Worm (Caenorhabditis elegans) whole organism, L2 larva: ENCODE data around the gene C18A3.11.

Source experiments
- C34F6.9 ChIP-seq: fragments of 150-350 bp; optimal IDR thresholded peaks from 2 replicates; lab custom pipeline; 2014; ENCODE audit warnings: missing biosample characterization, missing genetic modification characterization
- F13H6.1 ChIP-seq: sonication (generic microtip); optimal IDR thresholded peaks from 2 replicates; lab custom pipeline; 2016; ENCODE audit warnings: missing genetic modification characterization, missing compliant biosample characterization
- Y55F3AM.14 ChIP-seq: fragments of 200-800 bp; sonication (Bioruptor generic); optimal IDR thresholded peaks from 2 replicates; lab custom pipeline; 2018; ENCODE audit warnings: mild to moderate bottlenecking, missing genetic modification characterization, missing compliant biosample characterization
- alr-1 ChIP-seq: fragments of 150-350 bp; optimal IDR thresholded peaks from 2 replicates; lab custom pipeline; 2014; ENCODE audit warnings: missing biosample characterization, missing genetic modification characterization
- blmp-1 ChIP-seq: sonication (generic microtip); optimal IDR thresholded peaks from 2 replicates; lab custom pipeline; 2017; ENCODE audit warnings: missing genetic modification characterization, mild to moderate bottlenecking, missing compliant biosample characterization, antibody characterized with exemption, moderate library complexity; ENCODE audit not compliant: insufficient read depth
- ceh-16 ChIP-seq: fragments of 150-350 bp; optimal IDR thresholded peaks from 2 replicates; lab custom pipeline; 2014; ENCODE audit warnings: missing biosample characterization, missing genetic modification characterization
- ceh-82 ChIP-seq: fragments of 150-350 bp; optimal IDR thresholded peaks from 2 replicates; lab custom pipeline; 2014; ENCODE audit warnings: missing biosample characterization, missing genetic modification characterization
- crh-2 ChIP-seq: sonication (generic microtip); optimal IDR thresholded peaks from 2 replicates; lab custom pipeline; 2017; ENCODE audit warnings: missing biosample characterization, missing genetic modification characterization
- dmd-4 ChIP-seq: sonication (generic microtip); optimal IDR thresholded peaks from 2 replicates; lab custom pipeline; 2017; ENCODE audit warnings: missing biosample characterization, missing genetic modification characterization
- elt-1 ChIP-seq: fragments of 150-350 bp; optimal IDR thresholded peaks from 2 replicates; lab custom pipeline; 2014; ENCODE audit warnings: missing biosample characterization, missing genetic modification characterization
- elt-3 ChIP-seq: sonication (generic microtip); optimal IDR thresholded peaks from 2 replicates; lab custom pipeline; 2017; ENCODE audit warnings: missing biosample characterization, missing genetic modification characterization
- fos-1 ChIP-seq: fragments of 150-350 bp; optimal IDR thresholded peaks from 2 replicates; lab custom pipeline; 2014; ENCODE audit warnings: missing biosample characterization, missing genetic modification characterization
- gmeb-1 ChIP-seq: fragments of 150-350 bp; optimal IDR thresholded peaks from 2 replicates; lab custom pipeline; 2014; ENCODE audit warnings: missing biosample characterization, missing genetic modification characterization
- lin-11 ChIP-seq: fragments of 150-350 bp; sonication (generic microtip); optimal IDR thresholded peaks from 2 replicates; lab custom pipeline; 2014; ENCODE audit warnings: missing biosample characterization, missing genetic modification characterization, inconsistent platforms, mixed read lengths
- lin-13 ChIP-seq: fragments of 150-350 bp; optimal IDR thresholded peaks from 2 replicates; lab custom pipeline; 2014; ENCODE audit warnings: missing biosample characterization, missing genetic modification reagents, missing genetic modification characterization
- lin-39 ChIP-seq: fragments of 150-350 bp; optimal IDR thresholded peaks from 2 replicates; lab custom pipeline; 2014; ENCODE audit warnings: missing biosample characterization, missing genetic modification reagents, missing genetic modification characterization
- lsy-2 ChIP-seq, 2 experiments: fragments of 150-350 bp in 1 of 2; sonication (generic microtip) in 1 of 2; optimal IDR thresholded peaks; 2 replicates each; lab custom pipeline; 2014 to 2017; ENCODE audit warnings: missing biosample characterization in 2 of 2, missing genetic modification characterization in 2 of 2
- mab-5 ChIP-seq: fragments of 150-350 bp; optimal IDR thresholded peaks from 2 replicates; lab custom pipeline; 2014; ENCODE audit warnings: missing biosample characterization, missing genetic modification characterization
- mdl-1 ChIP-seq, 2 experiments: fragments of 150-350 bp in 1 of 2; sonication (generic microtip) in 1 of 2; optimal IDR thresholded peaks; 2 replicates each; lab custom pipeline; 2017; ENCODE audit warnings: missing biosample characterization in 2 of 2, missing genetic modification characterization in 2 of 2
- nhr-10 ChIP-seq: sonication (generic microtip); optimal IDR thresholded peaks from 2 replicates; lab custom pipeline; 2017; ENCODE audit warnings: missing biosample characterization, missing genetic modification characterization
- nhr-11 ChIP-seq: fragments of 150-350 bp; optimal IDR thresholded peaks from 2 replicates; lab custom pipeline; 2014; ENCODE audit warnings: missing biosample characterization, missing genetic modification characterization
- nhr-12 ChIP-seq: fragments of 150-350 bp; optimal IDR thresholded peaks from 2 replicates; lab custom pipeline; 2014; ENCODE audit warnings: missing biosample characterization, missing genetic modification characterization
- nhr-21 ChIP-seq: fragments of 150-350 bp; optimal IDR thresholded peaks from 2 replicates; lab custom pipeline; 2014; ENCODE audit warnings: missing biosample characterization, missing genetic modification characterization
- nhr-237 ChIP-seq: fragments of 150-350 bp; optimal IDR thresholded peaks from 2 replicates; lab custom pipeline; 2014; ENCODE audit warnings: missing biosample characterization, missing genetic modification characterization
- nhr-25 ChIP-seq: fragments of 150-350 bp; sonication (generic microtip); optimal IDR thresholded peaks from 3 replicates; lab custom pipeline; 2014; ENCODE audit warnings: missing biosample characterization, missing genetic modification characterization
- nhr-77 ChIP-seq: fragments of 150-350 bp; optimal IDR thresholded peaks from 2 replicates; lab custom pipeline; 2014; ENCODE audit warnings: missing biosample characterization, missing genetic modification characterization
- peb-1 ChIP-seq: fragments of 150-350 bp; optimal IDR thresholded peaks from 2 replicates; lab custom pipeline; 2014; ENCODE audit warnings: missing biosample characterization, missing genetic modification characterization
- skn-1 ChIP-seq: sonication (generic microtip); optimal IDR thresholded peaks from 2 replicates; lab custom pipeline; 2017; ENCODE audit warnings: missing biosample characterization, missing genetic modification characterization
- sma-3 ChIP-seq: sonication (generic microtip); optimal IDR thresholded peaks from 2 replicates; lab custom pipeline; 2016; ENCODE audit warnings: missing genetic modification reagents, missing genetic modification characterization, missing compliant biosample characterization
- sma-9 ChIP-seq, 2 experiments: fragments of 150-350 bp in 1 of 2; sonication (generic microtip) in 1 of 2; optimal IDR thresholded peaks; 2 replicates each; lab custom pipeline; 2014 to 2016; ENCODE audit warnings: missing genetic modification characterization in 2 of 2, mild to moderate bottlenecking in 1 of 2, missing biosample characterization in 1 of 2, missing compliant biosample characterization in 1 of 2, missing genetic modification reagents in 1 of 2, moderate library complexity in 1 of 2
- unc-39 ChIP-seq: fragments of 150-350 bp; optimal IDR thresholded peaks from 2 replicates; lab custom pipeline; 2014; ENCODE audit warnings: missing biosample characterization, missing genetic modification characterization
- unc-55 ChIP-seq: fragments of 150-350 bp; sonication (generic microtip); optimal IDR thresholded peaks from 3 replicates; lab custom pipeline; 2014; ENCODE audit warnings: missing biosample characterization, missing genetic modification reagents, missing genetic modification characterization
- unc-62 ChIP-seq: fragments of 150-350 bp; optimal IDR thresholded peaks from 2 replicates; lab custom pipeline; 2014; ENCODE audit warnings: missing biosample characterization, missing genetic modification reagents, missing genetic modification characterization
- zag-1 ChIP-seq: fragments of 150-350 bp; optimal IDR thresholded peaks from 2 replicates; lab custom pipeline; 2014; ENCODE audit warnings: missing biosample characterization, missing genetic modification characterization
- ztf-11 ChIP-seq: sonication (generic microtip); optimal IDR thresholded peaks from 2 replicates; lab custom pipeline; 2017; ENCODE audit warnings: missing biosample characterization, missing genetic modification characterization

Gene C18A3.11

ce11 chrII:5730343-5731083 lies at the start of gene C18A3.11, which contains the start of gene C18A3.7:
TSS of gene C18A3.11 (plus strand) at chrII:5731033.
TSS of gene C18A3.7 (minus strand) at chrII:5730443.
- no peak for TF ChIP-seq zag-1 (tag; lab: Kevin White, UChicago)
- TF ChIP-seq nhr-21 (tag; lab: Kevin White, UChicago) = no peak
- no peak for TF ChIP-seq mdl-1 (tag; optimal IDR thresholded peaks at IDR 0.05; lab: Kevin White, UChicago)
- TF ChIP-seq fos-1 (tag; lab: Kevin White, UChicago) = no peak
- TF ChIP-seq nhr-10 (tag; lab: Kevin White, UChicago) = no peak
- no peak for TF ChIP-seq dmd-4 (tag; lab: Kevin White, UChicago)
- TF ChIP-seq sma-9 (GFP tag; optimal IDR thresholded peaks at IDR 0.05; lab: Kevin White, UChicago) = no peak
- no peak for TF ChIP-seq sma-9 (tag; optimal IDR thresholded peaks at IDR 0.05; lab: Kevin White, UChicago)
- no peak for TF ChIP-seq ceh-82 (tag; lab: Kevin White, UChicago)
- no peak for TF ChIP-seq nhr-237 (tag; lab: Kevin White, UChicago)
- TF ChIP-seq nhr-11 (tag; lab: Kevin White, UChicago) = no peak
- no peak for TF ChIP-seq unc-62 (GFP tag; lab: Kevin White, UChicago)
- TF ChIP-seq ceh-16 (tag; lab: Kevin White, UChicago) = no peak
- TF ChIP-seq Y55F3AM.14 = no peak
- no peak for TF ChIP-seq unc-55 (GFP tag; lab: Kevin White, UChicago)
- no peak for TF ChIP-seq lin-13
- no peak for TF ChIP-seq alr-1 (tag; lab: Kevin White, UChicago)
- no peak for TF ChIP-seq lin-11 (tag; lab: Kevin White, UChicago)
- TF ChIP-seq nhr-12 (tag; lab: Kevin White, UChicago) = no peak
- TF ChIP-seq unc-39 = no peak
- no peak for TF ChIP-seq nhr-25 (tag; lab: Kevin White, UChicago)

- TF ChIP-seq peb-1 (tag; lab: Kevin White, UChicago) (no peak), unc-55 (GFP tag; lab: Kevin White, UChicago) (peak; percentile 16), nhr-10 (tag; lab: Kevin White, UChicago) (no peak), nhr-21 (tag; lab: Kevin White, UChicago) (peak; percentile 21), lsy-2 (tag; optimal IDR thresholded peaks at IDR 0.05; lab: Kevin White, UChicago) (peak in 1 of 2 experiments; percentile 43), blmp-1 (tag; lab: Kevin White, UChicago) (no peak), sma-3 (peak; percentile 10), fos-1 (tag; lab: Kevin White, UChicago) (peak; percentile 33), nhr-11 (tag; lab: Kevin White, UChicago) (no peak), C34F6.9 (peak; percentile 47), skn-1 (no peak), F13H6.1 (tag; lab: Kevin White, UChicago) (peak; percentile 13), ztf-11 (no peak), nhr-25 (tag; lab: Kevin White, UChicago) (peak; percentile 41), crh-2 (tag; lab: Kevin White, UChicago) (peak; percentile 59)
Measured at ce11 chrII:5688959-5689358, 41.9 kb upstream of the C18A3.11 start, which contains the start of gene C25H3.11. TSS of gene C25H3.11 (minus strand) at chrII:5689040.

- TF ChIP-seq lin-39 (tag; lab: Kevin White, UChicago) = no peak
- TF ChIP-seq lsy-2 (tag; optimal IDR thresholded peaks at IDR 0.05; lab: Kevin White, UChicago) = peak in 1 of 2 experiments; percentile 39
- TF ChIP-seq zag-1 (tag; lab: Kevin White, UChicago) = no peak
- TF ChIP-seq C34F6.9 = peak; percentile 11
- TF ChIP-seq elt-1 (tag; lab: Kevin White, UChicago) = no peak
- no peak for TF ChIP-seq mab-5
- TF ChIP-seq gmeb-1 (tag; lab: Kevin White, UChicago) = no peak
- TF ChIP-seq elt-3 = no peak
- TF ChIP-seq ceh-82 (tag; lab: Kevin White, UChicago) = no peak
- no peak for TF ChIP-seq F13H6.1 (tag; lab: Kevin White, UChicago)
- no peak for TF ChIP-seq unc-62 (GFP tag; lab: Kevin White, UChicago)
- no peak for TF ChIP-seq skn-1
- TF ChIP-seq nhr-77 (tag; lab: Kevin White, UChicago) = no peak
- TF ChIP-seq nhr-11 (tag; lab: Kevin White, UChicago) = no peak
- no peak for TF ChIP-seq lin-11 (tag; lab: Kevin White, UChicago)
Measured at ce11 chrII:5691216-5691771, 39.5 kb upstream of the C18A3.11 start, which contains the start of the genes ndub-5 and eif-2D. TSS of gene ndub-5 (minus strand) at chrII:5691353. TSS of gene eif-2D (plus strand) at chrII:5691721.
